Fruit fly (Drosophila melanogaster) whole organism, wandering third instar larva: ENCODE data around the gene Tl.

Experiments
- CG32264 ChIP-seq: fragments of 200-800 bp; sonication (Bioruptor generic); optimal IDR thresholded peaks from 2 replicates; lab custom pipeline; 2016; ENCODE audit warnings: missing biosample characterization, missing genetic modification characterization
- GATAd ChIP-seq: sonication (Bioruptor generic); optimal IDR thresholded peaks from 2 replicates; lab custom pipeline; 2016; ENCODE audit warnings: missing biosample characterization, missing genetic modification characterization
- HLH106 ChIP-seq: fragments of 200-800 bp; optimal IDR thresholded peaks from 3 replicates; lab custom pipeline; 2019; ENCODE audit warnings: missing biosample characterization, mild to moderate bottlenecking, missing genetic modification characterization, moderate library complexity
- Mio ChIP-seq: sonication (Bioruptor generic); optimal IDR thresholded peaks from 2 replicates; lab custom pipeline; 2016; ENCODE audit warnings: missing biosample characterization, missing genetic modification characterization
- Sp1 ChIP-seq: fragments of 200-800 bp; sonication (Bioruptor generic); optimal IDR thresholded peaks from 3 replicates; lab custom pipeline; 2019; ENCODE audit warnings: missing biosample characterization, mild to moderate bottlenecking, missing genetic modification characterization, moderate library complexity
- Vsx2 ChIP-seq: fragments of 200-300, 225-300 bp; sonication (Bioruptor generic); optimal IDR thresholded peaks from 2 replicates; lab custom pipeline; 2018; ENCODE audit warnings: missing biosample characterization, missing genetic modification characterization; ENCODE audit not compliant: partially characterized antibody
- br ChIP-seq: fragments of 200-800 bp; sonication (Bioruptor generic); optimal IDR thresholded peaks from 2 replicates; lab custom pipeline; 2016; ENCODE audit warnings: missing biosample characterization, missing genetic modification characterization
- ey ChIP-seq: fragments of 200-800 bp; sonication (Bioruptor generic); optimal IDR thresholded peaks from 2 replicates; lab custom pipeline; 2016; ENCODE audit warnings: missing biosample characterization, missing genetic modification characterization
- fru ChIP-seq: fragments of 200-800 bp; sonication (Bioruptor generic); optimal IDR thresholded peaks from 3 replicates; lab custom pipeline; 2016; ENCODE audit warnings: missing biosample characterization, mild to moderate bottlenecking, missing genetic modification characterization
- h ChIP-seq: fragments of 200-800 bp; sonication (Bioruptor generic); optimal IDR thresholded peaks from 3 replicates; lab custom pipeline; 2016; ENCODE audit warnings: missing biosample characterization, mild to moderate bottlenecking, missing genetic modification characterization
- pan ChIP-seq: fragments of >200 bp; optimal IDR thresholded peaks from 2 replicates; lab custom pipeline; 2017
- sage ChIP-seq: fragments of 200-800 bp; sonication (Bioruptor generic); optimal IDR thresholded peaks from 2 replicates; lab custom pipeline; 2016; ENCODE audit warnings: missing biosample characterization, mild to moderate bottlenecking, missing genetic modification characterization
- usp ChIP-seq: fragments of >200 bp; optimal IDR thresholded peaks from 2 replicates; lab custom pipeline; 2017; ENCODE audit warnings: missing biosample characterization, missing genetic modification characterization

- TF ChIP-seq pan (lab: Kevin White, UChicago) (no peak), Mio (GFP tag; lab: Kevin White, UChicago) (no peak), Vsx2 (no peak), Sp1 (GFP tag; lab: Kevin White, UChicago) (no peak), fru (GFP tag; lab: Kevin White, UChicago) (no peak), GATAd (GFP tag; lab: Kevin White, UChicago) (no peak), br (GFP tag; lab: Kevin White, UChicago) (no peak), HLH106 (no peak), h (GFP tag; lab: Kevin White, UChicago) (no peak), usp (GFP tag; lab: Kevin White, UChicago) (no peak), sage (GFP tag; lab: Kevin White, UChicago) (no peak), ey (GFP tag; lab: Kevin White, UChicago) (no peak), CG32264 (no peak)
Observed at dm6 chr3R:26871852-26872251, 73.0 kb downstream of the Tl start, which contains the start of gene SPARC.
